Worm (Caenorhabditis elegans) whole organism, young adult: Measurements from ENCODE around the gene dhps-1.
A peak's percentile ranks its signal among the peaks of the same experiment; 100 is the strongest.

ENCODE experiments used
- B0035.1 ChIP-seq: sonication (generic microtip); optimal IDR thresholded peaks from 2 replicates; lab custom pipeline; 2016; ENCODE audit warnings: missing genetic modification characterization, mild to moderate bottlenecking, missing compliant biosample characterization, missing genotype, missing genetic modification reagents
- B0261.1 ChIP-seq: sonication (generic microtip); optimal IDR thresholded peaks from 2 replicates; lab custom pipeline; 2016; ENCODE audit warnings: mild to moderate bottlenecking, missing genetic modification characterization, moderate library complexity, missing compliant biosample characterization
- C06A6.2 ChIP-seq: fragments of 200-800 bp; sonication (Bioruptor generic); conservative IDR thresholded peaks from 2 replicates; pipeline ENCODE4 v1.3.6; 2022; ENCODE audit warnings: missing genetic modification characterization, missing compliant biosample characterization
- F23B12.7 ChIP-seq: sonication (generic microtip); optimal IDR thresholded peaks from 2 replicates; lab custom pipeline; 2017; ENCODE audit warnings: missing genetic modification characterization, mild to moderate bottlenecking, missing compliant biosample characterization, antibody characterized with exemption, moderate library complexity; ENCODE audit not compliant: insufficient read depth
- F33H1.4 ChIP-seq: fragments of 200-800 bp; sonication (Bioruptor generic); IDR thresholded peaks from 2 replicates; pipeline ENCODE4 v1.3.6; 2022; ENCODE audit warnings: missing genetic modification reagents, missing genetic modification characterization, missing compliant biosample characterization
- F49E8.2 ChIP-seq: sonication (generic microtip); optimal IDR thresholded peaks from 3 replicates; lab custom pipeline; 2017; ENCODE audit warnings: missing genetic modification characterization, mild to moderate bottlenecking, missing compliant biosample characterization, antibody characterized with exemption, moderate library complexity; ENCODE audit not compliant: insufficient read depth
- F57C9.4 ChIP-seq: sonication (generic microtip); optimal IDR thresholded peaks from 2 replicates; lab custom pipeline; 2017; ENCODE audit warnings: mild to moderate bottlenecking, missing genetic modification characterization, missing compliant biosample characterization
- Y53G8AR.9 ChIP-seq: fragments of 200-800 bp; sonication (Bioruptor generic); conservative IDR thresholded peaks from 2 replicates; pipeline ENCODE4 v1.3.6; 2022; ENCODE audit warnings: missing genetic modification reagents, missing genetic modification characterization, missing compliant biosample characterization
- Y67H2A.10 ChIP-seq: fragments of 200-800 bp; sonication (Bioruptor generic); conservative IDR thresholded peaks from 2 replicates; pipeline ENCODE4 v1.3.6; 2022; ENCODE audit warnings: missing genetic modification reagents, missing genetic modification characterization, missing compliant biosample characterization
- Y79H2A.3 ChIP-seq: fragments of 200-800 bp; sonication (Bioruptor generic); conservative IDR thresholded peaks from 2 replicates; pipeline ENCODE4 v1.3.6; 2022; ENCODE audit warnings: missing genetic modification reagents, missing genetic modification characterization, missing compliant biosample characterization
- Y95B8A.8 ChIP-seq: fragments of 200-800 bp; sonication (Bioruptor generic); IDR thresholded peaks from 2 replicates; pipeline ENCODE4 v1.3.6; 2022; ENCODE audit warnings: missing genetic modification reagents, missing genetic modification characterization, missing compliant biosample characterization
- ama-1 ChIP-seq, 3 experiments: fragments of 150-350 bp in 1 of 3; sonication (generic microtip) in 2 of 3; optimal IDR thresholded peaks; 2 replicates each; lab custom pipeline; 2014 to 2018; ENCODE audit warnings: missing biosample characterization in 2 of 3, missing genetic modification characterization in 2 of 3, missing genetic modification reagents in 2 of 3
- atf-7 ChIP-seq: sonication (generic microtip); optimal IDR thresholded peaks from 2 replicates; lab custom pipeline; 2017; ENCODE audit warnings: mild to moderate bottlenecking, missing genetic modification characterization, missing compliant biosample characterization
- attf-3 ChIP-seq: fragments of 200-800 bp; sonication (Bioruptor generic); conservative IDR thresholded peaks from 2 replicates; pipeline ENCODE4 v1.3.6; 2022; ENCODE audit warnings: missing genetic modification reagents, missing genetic modification characterization, missing compliant biosample characterization
- attf-5 ChIP-seq: fragments of 200-800 bp; sonication (Bioruptor generic); optimal IDR thresholded peaks from 2 replicates; lab custom pipeline; 2018; ENCODE audit warnings: mild to moderate bottlenecking, missing genetic modification characterization, missing compliant biosample characterization
- attf-6 ChIP-seq: fragments of 200-800 bp; sonication (Bioruptor generic); IDR thresholded peaks from 2 replicates; pipeline ENCODE4 v1.3.6; 2022; ENCODE audit warnings: missing genetic modification reagents, missing genetic modification characterization, missing compliant biosample characterization
- cebp-2 ChIP-seq: fragments of 200-800 bp; sonication (Bioruptor generic); IDR thresholded peaks from 2 replicates; pipeline ENCODE4 v1.3.6; 2022; ENCODE audit warnings: missing genetic modification characterization, missing compliant biosample characterization
- ceh-100 ChIP-seq: fragments of 200-800 bp; sonication (Bioruptor generic); IDR thresholded peaks from 2 replicates; pipeline ENCODE4 v1.3.6; 2022; ENCODE audit warnings: missing genetic modification reagents, missing genetic modification characterization, missing compliant biosample characterization
- ceh-40 ChIP-seq: fragments of 200-800 bp; sonication (Bioruptor generic); IDR thresholded peaks from 2 replicates; pipeline ENCODE4 v1.3.6; 2022; ENCODE audit warnings: missing genetic modification characterization, missing compliant biosample characterization
- ceh-91 ChIP-seq: fragments of 200-800 bp; sonication (Bioruptor generic); IDR thresholded peaks from 2 replicates; pipeline ENCODE4 v1.3.6; 2022; ENCODE audit warnings: missing genetic modification reagents, missing genetic modification characterization, missing compliant biosample characterization
- die-1 ChIP-seq: sonication (generic microtip); optimal IDR thresholded peaks from 2 replicates; lab custom pipeline; 2016; ENCODE audit warnings: missing genotype, mild to moderate bottlenecking, missing genetic modification characterization, missing compliant biosample characterization
- dox-1 ChIP-seq: fragments of 200-800 bp; sonication (Bioruptor generic); IDR thresholded peaks from 2 replicates; pipeline ENCODE4 v1.3.6; 2022; ENCODE audit warnings: missing genetic modification reagents, missing genetic modification characterization, missing compliant biosample characterization
- hlh-26 ChIP-seq: fragments of 200-800 bp; sonication (Bioruptor generic); conservative IDR thresholded peaks from 2 replicates; pipeline ENCODE4 v1.3.6; 2022; ENCODE audit warnings: missing genetic modification reagents, missing genetic modification characterization, missing compliant biosample characterization
- hmg-20 ChIP-seq: fragments of 200-800 bp; sonication (Bioruptor generic); IDR thresholded peaks from 2 replicates; pipeline ENCODE4 v1.3.6; 2022; ENCODE audit warnings: missing genetic modification reagents, missing genetic modification characterization, missing compliant biosample characterization
- lag-1 ChIP-seq: fragments of 200-800 bp; sonication (Bioruptor generic); IDR thresholded peaks from 2 replicates; pipeline ENCODE4 v1.3.6; 2022; ENCODE audit warnings: missing genetic modification reagents, missing genetic modification characterization, missing compliant biosample characterization
- lin-26 ChIP-seq: fragments of 200-800 bp; sonication (Bioruptor generic); IDR thresholded peaks from 2 replicates; pipeline ENCODE4 v1.3.6; 2022; ENCODE audit warnings: missing genetic modification reagents, missing genetic modification characterization, missing compliant biosample characterization
- lin-35 ChIP-seq, 3 experiments: fragments of 150-350 bp in 2 of 3; sonication (generic microtip) in 1 of 3; optimal IDR thresholded peaks; 2 replicates each; lab custom pipeline; 2014 to 2018; ENCODE audit warnings: missing biosample characterization in 3 of 3, missing genetic modification characterization in 3 of 3, missing genetic modification reagents in 3 of 3
- lin-40 ChIP-seq: sonication (generic microtip); optimal IDR thresholded peaks from 2 replicates; lab custom pipeline; 2016; ENCODE audit warnings: missing genetic modification characterization, mild to moderate bottlenecking, missing compliant biosample characterization, missing genotype, missing genetic modification reagents
- lin-54 ChIP-seq: fragments of 200-800 bp; sonication (Bioruptor generic); optimal IDR thresholded peaks from 2 replicates; lab custom pipeline; 2018; ENCODE audit warnings: mild to moderate bottlenecking, missing genetic modification characterization, missing compliant biosample characterization
- lir-1 ChIP-seq: fragments of 200-800 bp; sonication (Bioruptor generic); conservative IDR thresholded peaks from 2 replicates; pipeline ENCODE4 v1.3.6; 2022; ENCODE audit warnings: missing genetic modification reagents, missing genetic modification characterization, missing compliant biosample characterization
- lsl-1 ChIP-seq: fragments of 200-800 bp; sonication (Bioruptor generic); optimal IDR thresholded peaks from 2 replicates; lab custom pipeline; 2018; ENCODE audit warnings: mild to moderate bottlenecking, missing genetic modification characterization, moderate library complexity, missing compliant biosample characterization
- madf-3 ChIP-seq: fragments of 200-800 bp; sonication (Bioruptor generic); IDR thresholded peaks from 2 replicates; pipeline ENCODE4 v1.3.6; 2022; ENCODE audit warnings: missing genetic modification reagents, missing genetic modification characterization, missing compliant biosample characterization
- madf-6 ChIP-seq: fragments of 200-800 bp; sonication (Bioruptor generic); IDR thresholded peaks from 2 replicates; pipeline ENCODE4 v1.3.6; 2022; ENCODE audit warnings: missing genetic modification reagents, missing genetic modification characterization, missing compliant biosample characterization
- mel-28 ChIP-seq: sonication (generic microtip); optimal IDR thresholded peaks from 2 replicates; lab custom pipeline; 2016; ENCODE audit warnings: borderline replicate concordance, mild to moderate bottlenecking, missing genetic modification characterization, missing compliant biosample characterization
- nfya-1 ChIP-seq: sonication (generic microtip); optimal IDR thresholded peaks from 2 replicates; lab custom pipeline; 2017; ENCODE audit warnings: antibody characterized with exemption, missing compliant biosample characterization, missing genetic modification characterization, borderline replicate concordance; ENCODE audit not compliant: insufficient read depth
- pbrm-1 ChIP-seq: fragments of 200-800 bp; sonication (Bioruptor generic); IDR thresholded peaks from 2 replicates; pipeline ENCODE4 v1.3.6; 2022; ENCODE audit warnings: missing genetic modification reagents, missing genetic modification characterization, missing compliant biosample characterization
- rec-8 ChIP-seq, 2 experiments: sonication (generic microtip); optimal IDR thresholded peaks; 2 replicates each; lab custom pipeline; 2016; ENCODE audit warnings: mild to moderate bottlenecking in 2 of 2, missing genetic modification characterization in 2 of 2, missing genetic modification reagents in 2 of 2, missing genotype in 2 of 2, missing biosample characterization in 1 of 2, missing compliant biosample characterization in 1 of 2, moderate library complexity in 1 of 2
- snpc-1.3 ChIP-seq: sonication (generic microtip); optimal IDR thresholded peaks from 2 replicates; lab custom pipeline; 2017; ENCODE audit warnings: missing genetic modification characterization, mild to moderate bottlenecking, missing compliant biosample characterization, antibody characterized with exemption, moderate library complexity, missing genotype, missing genetic modification reagents; ENCODE audit not compliant: insufficient read depth
- snpc-3.4 ChIP-seq: sonication (generic microtip); optimal IDR thresholded peaks from 2 replicates; lab custom pipeline; 2017; ENCODE audit warnings: missing genetic modification characterization, mild to moderate bottlenecking, missing compliant biosample characterization, antibody characterized with exemption, moderate library complexity, missing genotype, missing genetic modification reagents
- snpc-4 ChIP-seq, 5 experiments: fragments of 150-350 bp in 1 of 5; sonication (generic microtip) in 4 of 5; optimal IDR thresholded peaks; 2 replicates each; lab custom pipeline; 2014 to 2018; ENCODE audit warnings: missing genetic modification characterization in 5 of 5, missing biosample characterization in 3 of 5, antibody characterized with exemption in 2 of 5, mild to moderate bottlenecking in 2 of 5, missing compliant biosample characterization in 2 of 5, missing genotype in 2 of 5, moderate library complexity in 2 of 5, missing genetic modification reagents in 1 of 5
- somi-1 ChIP-seq: fragments of 200-800 bp; sonication (Bioruptor generic); optimal IDR thresholded peaks from 2 replicates; lab custom pipeline; 2018; ENCODE audit warnings: mild to moderate bottlenecking, missing genetic modification characterization, missing compliant biosample characterization
- unc-130 ChIP-seq: sonication (generic microtip); optimal IDR thresholded peaks from 2 replicates; lab custom pipeline; 2016; ENCODE audit warnings: missing genetic modification reagents, missing genetic modification characterization, missing compliant biosample characterization
- xnd-1 ChIP-seq: sonication (generic microtip); optimal IDR thresholded peaks from 2 replicates; lab custom pipeline; 2016; ENCODE audit warnings: missing genotype, missing genetic modification reagents, missing genetic modification characterization, missing compliant biosample characterization
- zfh-2 ChIP-seq: fragments of 200-800 bp; sonication (Bioruptor generic); conservative IDR thresholded peaks from 2 replicates; pipeline ENCODE4 v1.3.6; 2022; ENCODE audit warnings: missing genetic modification reagents, missing genetic modification characterization, missing compliant biosample characterization
- zim-3 ChIP-seq: sonication (generic microtip); optimal IDR thresholded peaks from 2 replicates; lab custom pipeline; 2017; ENCODE audit warnings: mild to moderate bottlenecking, missing genetic modification characterization, moderate library complexity, missing compliant biosample characterization
- ztf-26 ChIP-seq: sonication (generic microtip); optimal IDR thresholded peaks from 2 replicates; lab custom pipeline; 2017; ENCODE audit warnings: missing genetic modification characterization, missing compliant biosample characterization

Gene dhps-1

DNA sequence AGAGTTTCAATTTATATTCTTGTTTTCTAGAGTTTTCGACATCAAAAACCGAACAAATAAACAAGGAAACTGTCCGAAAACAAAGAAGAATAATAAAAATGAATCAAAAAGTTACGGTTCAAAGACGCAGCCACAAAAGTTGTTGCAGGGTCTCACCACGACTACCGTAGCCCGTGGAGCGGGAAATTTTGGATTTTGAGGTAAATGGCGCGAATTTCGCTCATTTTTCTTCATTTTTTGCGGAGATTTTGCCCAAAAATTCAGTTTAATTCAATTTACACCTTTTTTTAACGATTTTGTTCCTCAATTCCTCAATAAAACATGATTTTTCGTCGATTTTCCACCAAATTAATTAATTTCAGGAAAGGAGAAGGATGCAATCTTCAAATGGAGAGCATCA is 24.5 kb upstream of the dhps-1 start, which contains the start of gene mex-1 (continued):
- TF ChIP-seq lin-26 (GFP tag; lab: Robert Waterston, UW) (no peak), die-1 (tag; lab: Kevin White, UChicago) (no peak), attf-3 (peak; percentile 76), F23B12.7 (tag; lab: Kevin White, UChicago) (no peak), zfh-2 (GFP tag; lab: Robert Waterston, UW) (no peak), atf-7 (no peak), F57C9.4 (no peak), lin-40 (tag; lab: Kevin White, UChicago) (no peak), ceh-100 (GFP tag; lab: Robert Waterston, UW) (peak; percentile 91), F33H1.4 (GFP tag; lab: Robert Waterston, UW) (peak; percentile 100), B0035.1 (tag; lab: Kevin White, UChicago) (no peak), nfya-1 (no peak), snpc-3.4 (peak; percentile 96), ceh-91 (GFP tag; lab: Robert Waterston, UW) (peak; percentile 98), attf-5 (GFP tag; lab: Kevin White, UChicago) (no peak), mel-28 (no peak), snpc-1.3 (peak; percentile 93), pbrm-1 (peak; percentile 87), zim-3 (tag; lab: Kevin White, UChicago) (no peak), unc-130 (GFP tag; lab: Kevin White, UChicago) (peak; percentile 92), rec-8 (tag; optimal IDR thresholded peaks at IDR 0.05; lab: Kevin White, UChicago) (no peak), F49E8.2 (tag; lab: Kevin White, UChicago) (peak; percentile 78), hlh-26 (GFP tag; lab: Robert Waterston, UW) (no peak), ama-1 (optimal IDR thresholded peaks at IDR 0.05; lab: Kevin White, UChicago) (no peak), ama-1 (GFP tag; optimal IDR thresholded peaks at IDR 0.05; lab: Kevin White, UChicago) (no peak), cebp-2 (no peak), dox-1 (GFP tag; lab: Robert Waterston, UW) (peak; percentile 90), madf-6 (GFP tag; lab: Robert Waterston, UW) (peak; percentile 100), C06A6.2 (no peak), attf-6 (GFP tag; lab: Robert Waterston, UW) (peak; percentile 78), hmg-20 (GFP tag; lab: Robert Waterston, UW) (no peak), lag-1 (GFP tag; lab: Robert Waterston, UW) (no peak), xnd-1 (tag; lab: Kevin White, UChicago) (peak; percentile 100), snpc-4 (GFP tag; optimal IDR thresholded peaks at IDR 0.05; lab: Kevin White, UChicago) (peak; percentile 54), snpc-4 (tag; optimal IDR thresholded peaks at IDR 0.05; lab: Kevin White, UChicago) (peak in 1 of 4 experiments; percentile 32), lin-54 (GFP tag; lab: Kevin White, UChicago) (peak; percentile 92), lsl-1 (GFP tag; lab: Kevin White, UChicago) (peak; percentile 100), ceh-40 (GFP tag; lab: Robert Waterston, UW) (no peak), Y79H2A.3 (GFP tag; lab: Robert Waterston, UW) (peak; percentile 78), B0261.1 (no peak), lir-1 (GFP tag; lab: Robert Waterston, UW) (peak; percentile 66; the same call in 1 of the 2 replicates), ztf-26 (tag; lab: Kevin White, UChicago) (no peak), Y67H2A.10 (GFP tag; lab: Robert Waterston, UW) (0 out of 2 replicates have a peak, but pooled peaks have one; percentile 33), madf-3 (GFP tag; lab: Robert Waterston, UW) (peak; percentile 99), lin-35 (GFP tag; optimal IDR thresholded peaks at IDR 0.05; lab: Kevin White, UChicago) (peak in 2 of 3 experiments; percentile 19 to 81), Y95B8A.8 (peak; percentile 90), somi-1 (GFP tag; lab: Kevin White, UChicago) (no peak), Y53G8AR.9 (peak; percentile 78; the same call in 1 of the 2 replicates)
